Fruit fly (Drosophila melanogaster) whole organism, embryonic: ENCODE measurements around the gene CG10874.

ENCODE experiments used
- CG11093 ChIP-seq: fragments of 200-800 bp; sonication (Bioruptor generic); IDR thresholded peaks from 3 replicates; pipeline ENCODE4 v1.3.6; 2022; ENCODE audit warnings: missing biosample characterization, missing genetic modification characterization
- CG13894 ChIP-seq: fragments of 200-800 bp; sonication (Bioruptor generic); optimal IDR thresholded peaks from 3 replicates; lab custom pipeline; 2018; ENCODE audit warnings: missing biosample characterization, mild to moderate bottlenecking, missing genetic modification characterization, moderate library complexity
- CG14710 ChIP-seq: fragments of 200-800 bp; sonication (Bioruptor generic); optimal IDR thresholded peaks from 3 replicates; lab custom pipeline; 2019; ENCODE audit warnings: missing biosample characterization, mild to moderate bottlenecking, missing genetic modification characterization, moderate library complexity
- CG15601 ChIP-seq: fragments of 200-800 bp; sonication (Bioruptor generic); optimal IDR thresholded peaks from 3 replicates; lab custom pipeline; 2019; ENCODE audit warnings: missing biosample characterization, mild to moderate bottlenecking, missing genetic modification characterization, moderate library complexity
- CG16779 ChIP-seq: fragments of 200-800 bp; sonication (Bioruptor generic); IDR thresholded peaks from 2 replicates; pipeline ENCODE4 v1.3.6; 2022; ENCODE audit warnings: missing biosample characterization, missing genetic modification characterization
- CG16815 ChIP-seq: fragments of 200-800 bp; sonication (Bioruptor generic); optimal IDR thresholded peaks from 3 replicates; lab custom pipeline; 2017; ENCODE audit warnings: missing biosample characterization, mild to moderate bottlenecking, missing genetic modification characterization
- CG17612 ChIP-seq: fragments of 200-800 bp; sonication (Bioruptor generic); IDR thresholded peaks from 2 replicates; pipeline ENCODE4 v1.3.6; 2022; ENCODE audit warnings: missing biosample characterization, missing genetic modification characterization
- CG17912 ChIP-seq: fragments of 200-800 bp; sonication (Bioruptor generic); optimal IDR thresholded peaks from 2 replicates; lab custom pipeline; 2018; ENCODE audit warnings: missing biosample characterization, mild to moderate bottlenecking, missing genetic modification characterization
- CG18619 ChIP-seq: fragments of 200-800 bp; sonication (Bioruptor generic); optimal IDR thresholded peaks from 3 replicates; lab custom pipeline; 2017; ENCODE audit warnings: missing biosample characterization, mild to moderate bottlenecking, missing genetic modification characterization
- CG31365 ChIP-seq: fragments of 200-800 bp; sonication (Bioruptor generic); optimal IDR thresholded peaks from 2 replicates; lab custom pipeline; 2018; ENCODE audit warnings: missing biosample characterization, mild to moderate bottlenecking, missing genetic modification characterization
- CG3281 ChIP-seq: fragments of 200-800 bp; sonication (Bioruptor generic); optimal IDR thresholded peaks from 3 replicates; lab custom pipeline; 2017; ENCODE audit warnings: missing biosample characterization, mild to moderate bottlenecking, missing genetic modification characterization
- CG33557 ChIP-seq: fragments of 200-800 bp; sonication (Bioruptor generic); optimal IDR thresholded peaks from 2 replicates; lab custom pipeline; 2019; ENCODE audit warnings: missing biosample characterization, mild to moderate bottlenecking, missing genetic modification characterization, moderate library complexity
- CG42726 ChIP-seq: fragments of 200-800 bp; sonication (Bioruptor generic); IDR thresholded peaks from 2 replicates; pipeline ENCODE4 v1.3.6; 2022; ENCODE audit warnings: missing biosample characterization, missing genetic modification characterization; ENCODE audit not compliant: partially characterized antibody
- CG4424 ChIP-seq: fragments of 200-800 bp; sonication (Bioruptor generic); optimal IDR thresholded peaks from 3 replicates; lab custom pipeline; 2016; ENCODE audit warnings: missing biosample characterization, missing genetic modification characterization
- CG7372 ChIP-seq: fragments of 200-800 bp; sonication (Bioruptor generic); IDR thresholded peaks from 2 replicates; pipeline ENCODE4 v1.3.6; 2022; ENCODE audit warnings: missing biosample characterization, missing genetic modification characterization
- CG7987 ChIP-seq: fragments of 200-800 bp; sonication (Bioruptor generic); optimal IDR thresholded peaks from 2 replicates; lab custom pipeline; 2018; ENCODE audit warnings: missing biosample characterization, mild to moderate bottlenecking, missing genetic modification characterization, moderate library complexity
- CG8089 ChIP-seq: fragments of 200-800 bp; sonication (Bioruptor generic); optimal IDR thresholded peaks from 3 replicates; lab custom pipeline; 2016; ENCODE audit warnings: missing biosample characterization, missing genetic modification characterization
- CG9437 ChIP-seq: fragments of 200-800 bp; sonication (Bioruptor generic); optimal IDR thresholded peaks from 2 replicates; lab custom pipeline; 2018; ENCODE audit warnings: missing biosample characterization, mild to moderate bottlenecking, missing genetic modification characterization
- Chrac-16 ChIP-seq: fragments of 200-800 bp; sonication (Bioruptor generic); optimal IDR thresholded peaks from 3 replicates; lab custom pipeline; 2016; ENCODE audit warnings: missing biosample characterization, missing genetic modification characterization
- Doc3 ChIP-seq: fragments of 200-800 bp; sonication (Bioruptor generic); IDR thresholded peaks from 3 replicates; pipeline ENCODE4 v1.3.6; 2022; ENCODE audit warnings: missing biosample characterization, missing genetic modification characterization; ENCODE audit not compliant: partially characterized antibody
- HHEX ChIP-seq: fragments of 200-800 bp; sonication (Bioruptor generic); optimal IDR thresholded peaks from 3 replicates; lab custom pipeline; 2017; ENCODE audit warnings: missing biosample characterization, mild to moderate bottlenecking, missing genetic modification characterization, missing genetic modification reagents
- HLH3B ChIP-seq: fragments of 200-800 bp; sonication (Bioruptor generic); IDR thresholded peaks from 2 replicates; pipeline ENCODE4 v1.3.6; 2022; ENCODE audit warnings: missing biosample characterization, missing genetic modification characterization
- HLH54F ChIP-seq: fragments of 200-800 bp; sonication (Bioruptor generic); optimal IDR thresholded peaks from 3 replicates; lab custom pipeline; 2016; ENCODE audit warnings: missing biosample characterization, missing genetic modification characterization
- Hr3 ChIP-seq: fragments of 200-800 bp; sonication (Bioruptor generic); optimal IDR thresholded peaks from 3 replicates; lab custom pipeline; 2016; ENCODE audit warnings: missing biosample characterization, missing genetic modification characterization
- Mes4 ChIP-seq: fragments of 200-800 bp; sonication (Bioruptor generic); optimal IDR thresholded peaks from 2 replicates; lab custom pipeline; 2016; ENCODE audit warnings: missing biosample characterization, missing genetic modification characterization
- Mrtf ChIP-seq: fragments of 200-800 bp; sonication (Bioruptor generic); IDR thresholded peaks from 3 replicates; pipeline ENCODE4 v1.3.6; 2022; ENCODE audit warnings: missing biosample characterization, missing genetic modification characterization
- Poxn ChIP-seq: fragments of 200-800 bp; sonication (Bioruptor generic); IDR thresholded peaks from 2 replicates; pipeline ENCODE4 v1.3.6; 2022; ENCODE audit warnings: missing biosample characterization, missing genetic modification characterization
- Sry-δ ChIP-seq: fragments of 200-800 bp; sonication (Bioruptor generic); optimal IDR thresholded peaks from 2 replicates; lab custom pipeline; 2016; ENCODE audit warnings: missing biosample characterization, missing genetic modification characterization
- Ssrp ChIP-seq: fragments of 200-800 bp; sonication (Bioruptor generic); optimal IDR thresholded peaks from 2 replicates; lab custom pipeline; 2018; ENCODE audit warnings: missing biosample characterization, mild to moderate bottlenecking, missing genetic modification characterization, moderate library complexity
- Trl ChIP-seq, 3 experiments: fragments of >200 bp in 2 of 3; fragments of 200-800 bp in 1 of 3; sonication (Bioruptor generic) in 1 of 3; optimal IDR thresholded peaks; 2 replicates in 1 of 3; 3 replicates in 2 of 3; lab custom pipeline; 2016 to 2017; ENCODE audit warnings: missing biosample characterization in 1 of 3, missing genetic modification characterization in 1 of 3
- caup ChIP-seq: fragments of 200-800 bp; sonication (Bioruptor generic); optimal IDR thresholded peaks from 3 replicates; lab custom pipeline; 2017; ENCODE audit warnings: missing biosample characterization, mild to moderate bottlenecking, missing genetic modification characterization, moderate library complexity; ENCODE audit not compliant: severe bottlenecking
- fd3F ChIP-seq: fragments of 200-800 bp; sonication (Bioruptor generic); optimal IDR thresholded peaks from 2 replicates; lab custom pipeline; 2018; ENCODE audit warnings: missing biosample characterization, mild to moderate bottlenecking, missing genetic modification characterization, moderate library complexity
- her ChIP-seq: fragments of 200-800 bp; sonication (Bioruptor generic); optimal IDR thresholded peaks from 2 replicates; lab custom pipeline; 2016; ENCODE audit warnings: missing biosample characterization, missing genetic modification characterization
- hkb ChIP-seq, 2 experiments: fragments of 200-800 bp in 1 of 2; fragments of >200 bp in 1 of 2; sonication (Bioruptor generic) in 1 of 2; IDR thresholded peaks in 1 of 2; optimal IDR thresholded peaks in 1 of 2; 2 replicates each; pipeline versions ENCODE4 v1.3.6 to Lab custom; 2017 to 2022; ENCODE audit warnings: missing biosample characterization in 1 of 2, missing genetic modification characterization in 1 of 2
- jing ChIP-seq: fragments of 200-800 bp; sonication (Bioruptor generic); optimal IDR thresholded peaks from 2 replicates; lab custom pipeline; 2018; ENCODE audit warnings: missing biosample characterization, mild to moderate bottlenecking, missing genetic modification characterization
- ken ChIP-seq: fragments of 200-800 bp; sonication (Bioruptor generic); IDR thresholded peaks from 3 replicates; pipeline ENCODE4 v1.3.6; 2022; ENCODE audit warnings: missing biosample characterization, missing genetic modification characterization
- knrl ChIP-seq: fragments of 200-800 bp; sonication (Bioruptor generic); IDR thresholded peaks from 3 replicates; pipeline ENCODE4 v1.3.6; 2022; ENCODE audit warnings: missing biosample characterization, missing genetic modification characterization; ENCODE audit not compliant: partially characterized antibody
- lbe ChIP-seq: fragments of 200-800 bp; sonication (Bioruptor generic); optimal IDR thresholded peaks from 2 replicates; lab custom pipeline; 2016; ENCODE audit warnings: missing biosample characterization, mild to moderate bottlenecking, missing genetic modification characterization
- nerfin-1 ChIP-seq: fragments of 200-800 bp; sonication (Bioruptor generic); optimal IDR thresholded peaks from 3 replicates; lab custom pipeline; 2019; ENCODE audit warnings: missing biosample characterization, mild to moderate bottlenecking, missing genetic modification characterization, moderate library complexity
- oc ChIP-seq: fragments of 200-800 bp; sonication (Bioruptor generic); optimal IDR thresholded peaks from 2 replicates; lab custom pipeline; 2018; ENCODE audit warnings: missing biosample characterization, mild to moderate bottlenecking, missing genetic modification characterization, moderate library complexity
- p53 ChIP-seq: fragments of 200-800 bp; sonication (Bioruptor generic); optimal IDR thresholded peaks from 2 replicates; lab custom pipeline; 2016; ENCODE audit warnings: missing biosample characterization, missing genetic modification characterization
- pzg ChIP-seq: fragments of 200-800 bp; sonication (Bioruptor generic); optimal IDR thresholded peaks from 3 replicates; lab custom pipeline; 2018; ENCODE audit warnings: missing biosample characterization, mild to moderate bottlenecking, missing genetic modification characterization, moderate library complexity
- ranshi ChIP-seq: fragments of 200-800 bp; sonication (Bioruptor generic); IDR thresholded peaks from 2 replicates; pipeline ENCODE4 v1.3.6; 2022; ENCODE audit warnings: missing biosample characterization, missing genetic modification characterization
- ro ChIP-seq: fragments of 200-800 bp; sonication (Bioruptor generic); IDR thresholded peaks from 2 replicates; pipeline ENCODE4 v1.3.6; 2022; ENCODE audit warnings: missing biosample characterization, missing genetic modification characterization
- sc ChIP-seq, 3 experiments: fragments of >200 bp in 2 of 3; fragments of 200-800 bp in 1 of 3; sonication (Bioruptor generic) in 1 of 3; optimal IDR thresholded peaks; 2 replicates in 2 of 3; 3 replicates in 1 of 3; lab custom pipeline; 2017; ENCODE audit warnings: mild to moderate bottlenecking in 1 of 3, missing biosample characterization in 1 of 3, missing genetic modification characterization in 1 of 3, missing genetic modification reagents in 1 of 3
- so ChIP-seq: fragments of 200-800 bp; sonication (Bioruptor generic); IDR thresholded peaks from 3 replicates; pipeline ENCODE4 v1.3.6; 2022; ENCODE audit warnings: missing biosample characterization, missing genetic modification characterization
- sqz ChIP-seq: fragments of 200-800 bp; sonication (Bioruptor generic); optimal IDR thresholded peaks from 3 replicates; lab custom pipeline; 2018; ENCODE audit warnings: missing biosample characterization, mild to moderate bottlenecking, missing genetic modification characterization

The CG10874 gene

DNA sequence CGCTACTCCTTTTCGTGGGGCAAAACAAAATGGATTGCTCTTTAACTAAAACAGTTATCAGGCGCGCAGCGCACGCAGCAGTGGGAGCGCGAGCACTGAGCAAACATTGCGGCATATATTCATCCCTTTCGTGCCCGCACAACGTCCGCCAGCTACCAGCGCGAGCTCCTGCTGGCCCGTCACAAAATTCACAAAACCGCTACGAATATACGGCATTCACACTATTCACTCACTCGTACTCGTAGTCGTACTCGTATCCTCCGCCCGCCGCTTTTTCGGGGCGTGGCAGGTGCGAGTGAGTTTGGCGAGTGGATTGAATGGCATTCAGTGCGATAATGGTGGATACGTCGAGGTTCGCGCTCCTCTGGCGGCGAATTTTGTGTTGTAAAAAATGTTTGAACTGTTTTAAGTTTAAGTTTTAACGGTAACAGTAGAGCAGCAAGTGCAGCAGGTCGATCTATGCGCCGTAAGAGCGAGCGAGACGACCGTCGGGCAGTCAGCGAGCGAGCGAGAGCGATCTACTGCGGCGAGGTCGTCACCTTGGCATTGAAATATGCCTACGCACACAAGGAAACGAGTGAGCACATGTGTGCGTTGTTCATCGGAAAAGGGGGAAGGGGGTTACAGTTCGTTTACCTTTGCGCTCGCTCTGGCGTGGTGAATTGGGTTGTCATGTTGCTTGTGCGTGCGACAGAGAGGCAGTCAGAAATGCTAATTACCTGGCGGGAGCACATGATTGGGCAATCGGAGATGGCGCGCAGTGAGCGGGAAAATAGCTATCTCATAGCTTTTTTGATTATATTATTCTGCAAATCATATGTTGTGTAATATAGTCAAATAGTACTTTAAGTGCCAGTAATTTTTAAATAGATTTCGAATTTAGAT, 4.6 kb upstream of the CG10874 start (continued):
- TF ChIP-seq CG8089 (GFP tag; lab: Kevin White, UChicago) = peak; percentile 16
- peak; percentile 50 for TF ChIP-seq CG16815 (GFP tag; lab: Kevin White, UChicago)
- TF ChIP-seq Ssrp = peak; percentile 35
- TF ChIP-seq CG9437 (GFP tag; lab: Kevin White, UChicago) = peak; percentile 1
- TF ChIP-seq Mes4 = no peak
- peak; percentile 72 for TF ChIP-seq CG3281 (GFP tag; lab: Kevin White, UChicago)
- peak; percentile 9 for TF ChIP-seq fd3F (GFP tag; lab: Kevin White, UChicago)
- TF ChIP-seq CG42726 (GFP tag; lab: Robert Waterston, UW) = no peak
- TF ChIP-seq sqz = peak; percentile 83
- no peak for TF ChIP-seq Doc3 (GFP tag; lab: Robert Waterston, UW)
- TF ChIP-seq knrl (GFP tag; lab: Robert Waterston, UW) = no peak
- TF ChIP-seq ranshi (GFP tag; lab: Robert Waterston, UW) = no peak
- TF ChIP-seq CG18619 (GFP tag; lab: Kevin White, UChicago) = peak; percentile 60
- TF ChIP-seq pzg (GFP tag; lab: Kevin White, UChicago) = peak; percentile 18
- TF ChIP-seq oc (tag; lab: Kevin White, UChicago) = no peak
- no peak for TF ChIP-seq Mrtf (GFP tag; lab: Robert Waterston, UW)
- TF ChIP-seq CG11093 (GFP tag; lab: Robert Waterston, UW) = no peak
- TF ChIP-seq CG7372 = no peak
- TF ChIP-seq her (GFP tag; lab: Kevin White, UChicago) = peak; percentile 75
- no peak for TF ChIP-seq sc (optimal IDR thresholded peaks at IDR 0.05; lab: Kevin White, UChicago)
- peak; percentile 49 for TF ChIP-seq sc (GFP tag; optimal IDR thresholded peaks at IDR 0.05; lab: Kevin White, UChicago)
- TF ChIP-seq nerfin-1 = peak; percentile 40
- TF ChIP-seq ken (GFP tag; lab: Robert Waterston, UW) = no peak
- peak; percentile 38 for TF ChIP-seq CG14710 (tag; lab: Kevin White, UChicago)
- TF ChIP-seq ro (GFP tag; lab: Robert Waterston, UW) = no peak
- peak; percentile 7 for TF ChIP-seq Sry-δ
- peak; percentile 46 for TF ChIP-seq caup (GFP tag; lab: Kevin White, UChicago)
- peak; percentile 93 for TF ChIP-seq CG13894
- no peak for TF ChIP-seq HLH3B
- TF ChIP-seq HHEX (GFP tag; lab: Kevin White, UChicago) = peak; percentile 76
- peak; percentile 19 for TF ChIP-seq hkb (optimal IDR thresholded peaks at IDR 0.05; lab: Kevin White, UChicago)
- TF ChIP-seq hkb (GFP tag; IDR thresholded peaks at IDR 0.05; lab: Robert Waterston, UW) = no peak
- no peak for TF ChIP-seq CG16779 (GFP tag; lab: Robert Waterston, UW)
- TF ChIP-seq HLH54F (GFP tag; lab: Kevin White, UChicago) = peak; percentile 66
- peak; percentile 54 for TF ChIP-seq lbe (GFP tag; lab: Kevin White, UChicago)
- TF ChIP-seq jing (GFP tag; lab: Kevin White, UChicago) = no peak
- TF ChIP-seq CG15601 (tag; lab: Kevin White, UChicago) = peak; percentile 64
- no peak for TF ChIP-seq CG17612 (GFP tag; lab: Robert Waterston, UW)
- TF ChIP-seq Trl (optimal IDR thresholded peaks at IDR 0.05; lab: Kevin White, UChicago) = peak in 1 of 2 experiments; percentile 19
- no peak for TF ChIP-seq Trl (GFP tag; optimal IDR thresholded peaks at IDR 0.05; lab: Kevin White, UChicago)
- peak; percentile 32 for TF ChIP-seq p53 (GFP tag; lab: Kevin White, UChicago)
- peak; percentile 37 for TF ChIP-seq Chrac-16 (GFP tag; lab: Kevin White, UChicago)
- peak; percentile 81 for TF ChIP-seq CG17912
- no peak for TF ChIP-seq CG33557 (GFP tag; lab: Kevin White, UChicago)
- TF ChIP-seq CG7987 = peak; percentile 86
- no peak for TF ChIP-seq Poxn
- TF ChIP-seq CG31365 (tag; lab: Kevin White, UChicago) = peak; percentile 63
- peak; percentile 62 for TF ChIP-seq Hr3 (GFP tag; lab: Kevin White, UChicago)
- no peak for TF ChIP-seq so (GFP tag; lab: Robert Waterston, UW)
- TF ChIP-seq CG4424 (GFP tag; lab: Kevin White, UChicago) = peak; percentile 65
